Fruit fly (Drosophila melanogaster) whole organism: ENCODE data around the gene CG3652.

Experiments
- CG8478 ChIP-seq: fragments of >200 bp; optimal IDR thresholded peaks from 2 replicates; lab custom pipeline; 2018; ENCODE audit warnings: inconsistent platforms
- Dll ChIP-seq: fragments of >200 bp; optimal IDR thresholded peaks from 2 replicates; lab custom pipeline; 2017
- EcR ChIP-seq, 2 experiments: fragments of >200 bp; optimal IDR thresholded peaks; 2 replicates each; lab custom pipeline; 2017; ENCODE audit warnings: missing biosample characterization in 2 of 2, missing genetic modification characterization in 2 of 2, missing genetic modification reagents in 2 of 2
- pan ChIP-seq: fragments of >200 bp; optimal IDR thresholded peaks from 2 replicates; lab custom pipeline; 2017
- psq ChIP-seq: fragments of >200 bp; optimal IDR thresholded peaks from 2 replicates; lab custom pipeline; 2017
- usp ChIP-seq: fragments of >200 bp; optimal IDR thresholded peaks from 2 replicates; lab custom pipeline; 2017; ENCODE audit warnings: missing biosample characterization, missing genetic modification characterization, mixed read lengths

CG3652 gene

dm6 chr2L:4403013-4403604 lies 9.4 kb upstream of the CG3652 start, which contains the start of gene Dim1:
Dim1 (plus strand) TSS chr2L:4403251.
- no peak for TF ChIP-seq pan (lab: Kevin White, UChicago)
- no peak for TF ChIP-seq EcR (GFP tag; optimal IDR thresholded peaks at IDR 0.05; lab: Kevin White, UChicago)
- TF ChIP-seq psq (lab: Kevin White, UChicago), result no peak
- no peak for TF ChIP-seq CG8478 (lab: Kevin White, UChicago)
- no peak for TF ChIP-seq Dll (lab: Kevin White, UChicago)
- TF ChIP-seq usp (GFP tag; lab: Kevin White, UChicago), result no peak

- TF ChIP-seq pan (lab: Kevin White, UChicago), result no peak
- TF ChIP-seq EcR (GFP tag; optimal IDR thresholded peaks at IDR 0.05; lab: Kevin White, UChicago), result no peak
- no peak for TF ChIP-seq usp (GFP tag; lab: Kevin White, UChicago)
- no peak for TF ChIP-seq psq (lab: Kevin White, UChicago)
- no peak for TF ChIP-seq Dll (lab: Kevin White, UChicago)
- no peak for TF ChIP-seq CG8478 (lab: Kevin White, UChicago)
These were observed 7.0 kb upstream of the CG3652 start, which contains the start of gene CG33003 for dm6 chr2L:4400653-4401052. CG33003 (plus strand) TSS chr2L:4400953.

- TF ChIP-seq usp (GFP tag; lab: Kevin White, UChicago), result no peak
- no peak for TF ChIP-seq pan (lab: Kevin White, UChicago)
- TF ChIP-seq psq (lab: Kevin White, UChicago), result no peak
- no peak for TF ChIP-seq Dll (lab: Kevin White, UChicago)
- no peak for TF ChIP-seq EcR (GFP tag; optimal IDR thresholded peaks at IDR 0.05; lab: Kevin White, UChicago)
- TF ChIP-seq CG8478 (lab: Kevin White, UChicago), result no peak
These were observed 4.1 kb downstream of the CG3652 start for dm6 chr2L:4389405-4390115.

dm6 chr2L:4388027-4388426 lies 5.6 kb downstream of the CG3652 start, which contains the start of gene Tps1:
Tps1 (plus strand) TSS chr2L:4388327.
- TF ChIP-seq psq (lab: Kevin White, UChicago), result no peak
- no peak for TF ChIP-seq usp (GFP tag; lab: Kevin White, UChicago)
- no peak for TF ChIP-seq pan (lab: Kevin White, UChicago)
- TF ChIP-seq Dll (lab: Kevin White, UChicago), result no peak
- no peak for TF ChIP-seq EcR (GFP tag; optimal IDR thresholded peaks at IDR 0.05; lab: Kevin White, UChicago)
- no peak for TF ChIP-seq CG8478 (lab: Kevin White, UChicago)

- TF ChIP-seq psq (lab: Kevin White, UChicago), result no peak
- no peak for TF ChIP-seq CG8478 (lab: Kevin White, UChicago)
- TF ChIP-seq EcR (GFP tag; optimal IDR thresholded peaks at IDR 0.05; lab: Kevin White, UChicago), result no peak
- no peak for TF ChIP-seq pan (lab: Kevin White, UChicago)
- TF ChIP-seq usp (GFP tag; lab: Kevin White, UChicago), result no peak
- no peak for TF ChIP-seq Dll (lab: Kevin White, UChicago)
These were observed 6.6 kb downstream of the CG3652 start, which contains the start of gene Psf2 for dm6 chr2L:4386926-4387550. Psf2 (minus strand) TSS chr2L:4387356.

DNA sequence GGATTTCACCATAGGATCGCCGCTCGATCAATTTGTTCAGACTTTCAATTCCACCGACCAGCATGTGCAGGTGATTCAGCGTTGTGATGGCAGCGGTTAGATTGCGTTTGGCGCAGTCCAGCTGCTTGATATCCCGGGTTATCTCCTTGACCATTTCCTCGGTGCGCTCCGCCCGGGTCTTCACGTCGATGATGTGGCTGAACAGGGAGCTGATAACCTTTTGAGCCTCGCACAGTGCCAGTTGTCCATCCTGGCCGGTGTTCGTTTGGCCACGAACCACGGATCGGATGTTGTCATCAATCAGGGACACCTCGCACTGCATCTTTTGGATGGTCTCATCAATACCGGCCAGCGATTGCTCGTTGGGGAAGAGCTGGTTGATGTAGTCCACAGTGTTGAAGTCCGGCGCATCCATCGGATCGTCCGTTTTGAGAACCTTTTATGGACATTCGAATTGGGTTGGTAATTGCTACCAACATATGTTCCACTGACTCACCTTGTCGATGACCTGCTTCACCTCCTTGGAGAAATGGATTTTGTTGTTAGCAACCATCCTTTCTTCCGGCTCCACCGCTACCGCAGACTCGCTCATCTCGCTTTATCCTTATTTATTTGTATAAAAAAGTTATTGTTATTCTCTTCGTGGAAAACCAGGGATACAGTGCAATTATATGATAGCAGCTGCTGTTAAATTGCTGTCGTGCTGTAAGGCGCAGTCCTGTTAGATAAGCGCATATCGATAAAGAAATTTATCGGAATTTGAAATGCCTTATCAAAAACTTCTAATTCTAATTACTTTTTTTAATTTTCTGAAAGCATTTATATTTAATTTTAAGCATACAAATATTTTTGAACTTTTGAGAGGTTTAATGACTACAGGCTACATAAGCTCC lies 8.0 kb downstream of the CG3652 start, which contains the start of gene Vps53:
TSS of gene Vps53 (minus strand) at position 676 of the 893 bp plus-strand sequence.
- no peak for TF ChIP-seq psq (lab: Kevin White, UChicago)
- no peak for TF ChIP-seq Dll (lab: Kevin White, UChicago)
- no peak for TF ChIP-seq usp (GFP tag; lab: Kevin White, UChicago)
- TF ChIP-seq CG8478 (lab: Kevin White, UChicago), result no peak
- no peak for TF ChIP-seq pan (lab: Kevin White, UChicago)
- TF ChIP-seq EcR (GFP tag; optimal IDR thresholded peaks at IDR 0.05; lab: Kevin White, UChicago), result no peak

DNA sequence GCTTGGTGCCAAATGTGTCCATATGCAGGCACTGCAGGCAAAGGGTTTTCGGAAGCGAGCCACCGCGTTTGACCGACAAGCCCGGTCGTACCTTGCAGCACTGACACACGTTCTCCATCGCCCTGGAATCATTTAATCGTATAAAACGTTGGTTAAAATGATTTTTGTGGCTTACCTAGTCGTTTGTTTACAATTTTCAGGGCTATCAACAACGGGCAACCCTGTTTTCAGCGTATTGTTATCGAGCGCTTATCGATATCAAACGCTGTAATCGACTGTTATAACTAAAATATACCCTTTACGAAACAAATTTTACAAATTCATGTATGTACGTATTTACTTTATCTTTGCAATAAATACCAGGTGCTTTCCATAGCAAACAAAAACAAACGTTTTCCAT lies 11.2 kb downstream of the CG3652 start, which contains the start of gene CG17612:
TSS of gene CG17612 (minus strand) at position 214 of the 400 bp plus-strand sequence.
- no peak for TF ChIP-seq pan (lab: Kevin White, UChicago)
- TF ChIP-seq usp (GFP tag; lab: Kevin White, UChicago), result no peak
- TF ChIP-seq CG8478 (lab: Kevin White, UChicago), result no peak
- TF ChIP-seq psq (lab: Kevin White, UChicago), result no peak
- no peak for TF ChIP-seq Dll (lab: Kevin White, UChicago)
- no peak for TF ChIP-seq EcR (GFP tag; optimal IDR thresholded peaks at IDR 0.05; lab: Kevin White, UChicago)

dm6 chr2L:4378380-4378779 lies 15.3 kb downstream of the CG3652 start:
- no peak for TF ChIP-seq EcR (GFP tag; optimal IDR thresholded peaks at IDR 0.05; lab: Kevin White, UChicago)
- no peak for TF ChIP-seq pan (lab: Kevin White, UChicago)
- TF ChIP-seq usp (GFP tag; lab: Kevin White, UChicago), result no peak
- no peak for TF ChIP-seq psq (lab: Kevin White, UChicago)
- no peak for TF ChIP-seq Dll (lab: Kevin White, UChicago)
- no peak for TF ChIP-seq CG8478 (lab: Kevin White, UChicago)

DNA sequence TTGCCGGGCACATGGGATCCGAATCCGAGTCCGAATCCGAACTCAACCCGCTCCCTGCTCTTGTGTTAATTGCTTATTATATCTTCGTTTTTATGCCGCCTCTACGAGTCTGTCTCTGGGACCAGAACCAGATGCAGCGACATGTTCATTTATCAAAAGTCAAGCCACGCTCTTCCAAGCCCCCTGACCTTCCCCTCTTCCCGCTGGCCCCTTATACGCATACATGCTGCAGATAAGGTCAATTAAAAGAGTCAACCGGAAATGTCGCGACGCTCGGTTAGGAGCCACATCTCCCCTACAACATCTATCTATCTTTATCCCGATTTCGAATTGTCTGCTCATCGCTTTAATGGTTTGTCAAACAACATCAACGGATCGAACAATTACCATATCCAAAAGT lies 15.9 kb downstream of the CG3652 start:
- TF ChIP-seq CG8478 (lab: Kevin White, UChicago) (no peak), usp (GFP tag; lab: Kevin White, UChicago) (no peak), EcR (GFP tag; optimal IDR thresholded peaks at IDR 0.05; lab: Kevin White, UChicago) (no peak), Dll (lab: Kevin White, UChicago) (no peak), pan (lab: Kevin White, UChicago) (no peak), psq (lab: Kevin White, UChicago) (no peak)
